Worm (Caenorhabditis elegans): ENCODE measurements around the gene srj-6.

DNA sequence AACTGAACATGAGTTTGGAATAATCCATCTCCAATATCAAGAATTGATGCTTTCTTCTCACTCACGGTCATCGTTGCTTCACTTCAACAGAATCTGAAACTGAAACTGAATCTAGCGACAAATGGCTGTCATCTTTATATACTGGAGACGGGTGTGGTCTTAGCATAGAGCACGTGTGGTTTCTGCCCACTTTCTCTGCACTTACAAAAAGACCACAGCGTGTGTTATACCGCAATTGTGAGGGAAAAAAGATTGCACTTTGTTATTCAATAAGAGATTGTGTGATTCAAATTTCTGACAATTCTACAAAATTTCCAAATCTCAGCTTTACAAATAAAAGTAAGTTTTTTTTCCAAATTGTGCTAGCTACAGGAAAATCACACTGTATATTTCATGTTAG is 8.2 kb downstream of the srj-6 start, which contains the start of gene F48G7.12:
- TF ChIP-seq med-1 (GFP tag; optimal IDR thresholded peaks at IDR 0.05; ENCODE audit: insufficient read depth), result no peak
- TF ChIP-seq cog-1 (tag; optimal IDR thresholded peaks at IDR 0.05), result no peak
